Worm (Caenorhabditis elegans): ENCODE data around the gene T13F3.6.

- TF ChIP-seq tab-1 (GFP tag; IDR thresholded peaks at IDR 0.05) = no peak
- no peak for TF ChIP-seq ztf-29 (GFP tag; IDR thresholded peaks at IDR 0.05)
- TF ChIP-seq ztf-23 (GFP tag; IDR thresholded peaks at IDR 0.05) = no peak
These were observed 24.4 kb downstream of the T13F3.6 start, which contains the start of gene srh-95 for ce11 chrV:16246579-16246978.
